Worm (Caenorhabditis elegans): ENCODE results near the gene let-60.

ce11 chrIV:11691524-11691923 lies 636 bp upstream of the let-60 start:
- TF ChIP-seq tab-1 (GFP tag; IDR thresholded peaks at IDR 0.05) (no peak), klf-2 (GFP tag; conservative IDR thresholded peaks at IDR 0.05) (no peak), ztf-23 (GFP tag; IDR thresholded peaks at IDR 0.05) (no peak), cog-1 (tag; optimal IDR thresholded peaks at IDR 0.05) (no peak), ztf-29 (GFP tag; IDR thresholded peaks at IDR 0.05) (no peak)
